Fruit fly (Drosophila melanogaster) whole organism, embryonic: ENCODE results near the gene Prat2.

ENCODE experiments used
- Aef1 ChIP-seq: fragments of 200-800 bp; sonication (Bioruptor generic); IDR thresholded peaks from 3 replicates; pipeline ENCODE4 v1.3.6; 2022; ENCODE audit warnings: missing biosample characterization, missing genetic modification characterization
- Asciz ChIP-seq: fragments of 200-800 bp; sonication (Bioruptor generic); optimal IDR thresholded peaks from 2 replicates; lab custom pipeline; 2017; ENCODE audit warnings: missing biosample characterization, mild to moderate bottlenecking, missing genetic modification characterization, missing genetic modification reagents
- Atf6 ChIP-seq: fragments of 200-800 bp; sonication (Bioruptor generic); IDR thresholded peaks from 2 replicates; pipeline ENCODE4 v1.3.6; 2022; ENCODE audit warnings: missing biosample characterization, missing genetic modification characterization
- Bteb2 ChIP-seq: fragments of 200-800 bp; sonication (Bioruptor generic); optimal IDR thresholded peaks from 2 replicates; lab custom pipeline; 2016; ENCODE audit warnings: missing biosample characterization, missing genetic modification characterization
- CG1024 ChIP-seq: fragments of 200-800 bp; sonication (Bioruptor generic); IDR thresholded peaks from 2 replicates; pipeline ENCODE4 v1.3.6; 2022; ENCODE audit warnings: missing biosample characterization, missing genetic modification characterization
- CG11093 ChIP-seq: fragments of 200-800 bp; sonication (Bioruptor generic); IDR thresholded peaks from 3 replicates; pipeline ENCODE4 v1.3.6; 2022; ENCODE audit warnings: missing biosample characterization, missing genetic modification characterization
- CG12155 ChIP-seq: fragments of 200-800 bp; sonication (Bioruptor generic); optimal IDR thresholded peaks from 3 replicates; lab custom pipeline; 2016; ENCODE audit warnings: missing biosample characterization, missing genetic modification characterization
- CG13123 ChIP-seq: fragments of 200-800 bp; sonication (Bioruptor generic); optimal IDR thresholded peaks from 2 replicates; lab custom pipeline; 2016; ENCODE audit warnings: missing biosample characterization, missing genetic modification characterization
- CG13894 ChIP-seq: fragments of 200-800 bp; sonication (Bioruptor generic); optimal IDR thresholded peaks from 3 replicates; lab custom pipeline; 2018; ENCODE audit warnings: missing biosample characterization, mild to moderate bottlenecking, missing genetic modification characterization, moderate library complexity
- CG15011 ChIP-seq: fragments of 200-800 bp; sonication (Bioruptor generic); optimal IDR thresholded peaks from 3 replicates; lab custom pipeline; 2018; ENCODE audit warnings: missing biosample characterization, mild to moderate bottlenecking, missing genetic modification characterization
- CG15269 ChIP-seq: fragments of 200-800 bp; sonication (Bioruptor generic); optimal IDR thresholded peaks from 2 replicates; lab custom pipeline; 2018; ENCODE audit warnings: missing biosample characterization, mild to moderate bottlenecking, missing genetic modification characterization, moderate library complexity
- CG15514 ChIP-seq: fragments of 200-800 bp; sonication (Bioruptor generic); optimal IDR thresholded peaks from 3 replicates; lab custom pipeline; 2017; ENCODE audit warnings: missing biosample characterization, missing genetic modification characterization, mild to moderate bottlenecking, moderate library complexity, missing genetic modification reagents
- CG15696 ChIP-seq: fragments of 200-800 bp; sonication (Bioruptor generic); optimal IDR thresholded peaks from 2 replicates; lab custom pipeline; 2019; ENCODE audit warnings: missing biosample characterization, mild to moderate bottlenecking, missing genetic modification characterization, moderate library complexity
- CG17568 ChIP-seq: fragments of 200-800 bp; sonication (Bioruptor generic); optimal IDR thresholded peaks from 2 replicates; lab custom pipeline; 2018; ENCODE audit warnings: missing biosample characterization, mild to moderate bottlenecking, missing genetic modification characterization, moderate library complexity
- CG3838 ChIP-seq: fragments of 200-800 bp; sonication (Bioruptor generic); optimal IDR thresholded peaks from 3 replicates; lab custom pipeline; 2016; ENCODE audit warnings: missing biosample characterization, missing genetic modification characterization
- CG4820 ChIP-seq: fragments of 200-800 bp; sonication (Bioruptor generic); optimal IDR thresholded peaks from 3 replicates; lab custom pipeline; 2016; ENCODE audit warnings: missing biosample characterization, missing genetic modification characterization
- CG5245 ChIP-seq: fragments of 200-800 bp; sonication (Bioruptor generic); optimal IDR thresholded peaks from 3 replicates; lab custom pipeline; 2016; ENCODE audit warnings: missing biosample characterization, missing genetic modification characterization
- CG6813 ChIP-seq: fragments of 200-800 bp; sonication (Bioruptor generic); optimal IDR thresholded peaks from 2 replicates; lab custom pipeline; 2017; ENCODE audit warnings: missing biosample characterization, missing genetic modification characterization, mild to moderate bottlenecking, moderate library complexity, missing genetic modification reagents
- CG7556 ChIP-seq: fragments of 200-800 bp; sonication (Bioruptor generic); optimal IDR thresholded peaks from 2 replicates; lab custom pipeline; 2017; ENCODE audit warnings: missing biosample characterization, mild to moderate bottlenecking, missing genetic modification characterization
- CG7839 ChIP-seq: fragments of 200-800 bp; sonication (Bioruptor generic); optimal IDR thresholded peaks from 3 replicates; lab custom pipeline; 2018; ENCODE audit warnings: missing biosample characterization, mild to moderate bottlenecking, missing genetic modification characterization, moderate library complexity
- CG8478 ChIP-seq: fragments of >200 bp; optimal IDR thresholded peaks from 2 replicates; lab custom pipeline; 2018
- CTCF ChIP-seq: fragments of 200-800 bp; sonication (Bioruptor generic); optimal IDR thresholded peaks from 2 replicates; lab custom pipeline; 2017; ENCODE audit warnings: missing biosample characterization, mild to moderate bottlenecking, missing genetic modification characterization, moderate library complexity
- CrebB ChIP-seq: fragments of 200-800 bp; sonication (Bioruptor generic); optimal IDR thresholded peaks from 3 replicates; lab custom pipeline; 2018; ENCODE audit warnings: missing biosample characterization, mild to moderate bottlenecking, missing genetic modification characterization
- D ChIP-seq, 2 experiments: fragments of 200-800 bp in 1 of 2; fragments of >200 bp in 1 of 2; sonication (Bioruptor generic) in 1 of 2; optimal IDR thresholded peaks; 2 replicates in 1 of 2; 3 replicates in 1 of 2; lab custom pipeline; 2017; ENCODE audit warnings: mild to moderate bottlenecking in 1 of 2, missing biosample characterization in 1 of 2, missing genetic modification characterization in 1 of 2, missing genetic modification reagents in 1 of 2
- D19A ChIP-seq: fragments of 200-800 bp; optimal IDR thresholded peaks from 3 replicates; lab custom pipeline; 2019; ENCODE audit warnings: missing biosample characterization, mild to moderate bottlenecking, missing genetic modification characterization, moderate library complexity
- Deaf1 ChIP-seq: fragments of 200-800 bp; optimal IDR thresholded peaks from 3 replicates; lab custom pipeline; 2019; ENCODE audit warnings: missing biosample characterization, mild to moderate bottlenecking, missing genetic modification characterization, moderate library complexity
- ERR ChIP-seq: fragments of 200-800 bp; sonication (Bioruptor generic); optimal IDR thresholded peaks from 2 replicates; lab custom pipeline; 2016; ENCODE audit warnings: missing biosample characterization, missing genetic modification characterization
- Eip74EF ChIP-seq, 2 experiments: fragments of 200-800 bp in 1 of 2; fragments of >200 bp in 1 of 2; sonication (Bioruptor generic) in 1 of 2; optimal IDR thresholded peaks; 2 replicates each; lab custom pipeline; 2017 to 2019; ENCODE audit warnings: missing biosample characterization in 2 of 2, missing genetic modification characterization in 2 of 2, mild to moderate bottlenecking in 1 of 2, moderate library complexity in 1 of 2
- Ets97D ChIP-seq: fragments of 200-800 bp; sonication (Bioruptor generic); optimal IDR thresholded peaks from 3 replicates; lab custom pipeline; 2016; ENCODE audit warnings: missing biosample characterization, missing genetic modification characterization
- HLHmδ ChIP-seq: fragments of 200-800 bp; sonication (Bioruptor generic); optimal IDR thresholded peaks from 2 replicates; lab custom pipeline; 2018; ENCODE audit warnings: missing biosample characterization, mild to moderate bottlenecking, missing genetic modification characterization, moderate library complexity
- Hey ChIP-seq: fragments of 200-800 bp; sonication (Bioruptor generic); optimal IDR thresholded peaks from 3 replicates; lab custom pipeline; 2018; ENCODE audit warnings: missing biosample characterization, mild to moderate bottlenecking, missing genetic modification characterization
- Kr ChIP-seq: fragments of 200-800 bp; sonication (Bioruptor generic); optimal IDR thresholded peaks from 2 replicates; lab custom pipeline; 2017; ENCODE audit warnings: missing biosample characterization, mild to moderate bottlenecking, missing genetic modification characterization
- Side ChIP-seq: fragments of 200-800 bp; sonication (Bioruptor generic); optimal IDR thresholded peaks from 2 replicates; lab custom pipeline; 2016; ENCODE audit warnings: missing biosample characterization, missing genetic modification characterization
- Vsx1 ChIP-seq: fragments of 200-800 bp; sonication (Bioruptor generic); optimal IDR thresholded peaks from 2 replicates; lab custom pipeline; 2017; ENCODE audit warnings: missing biosample characterization, mild to moderate bottlenecking, missing genetic modification characterization, missing genetic modification reagents
- al ChIP-seq: fragments of 200-800 bp; sonication (Bioruptor generic); IDR thresholded peaks from 2 replicates; pipeline ENCODE4 v1.3.6; 2022; ENCODE audit warnings: missing biosample characterization, missing genetic modification characterization
- chinmo ChIP-seq: fragments of 200-800 bp; sonication (Bioruptor generic); IDR thresholded peaks from 4 replicates; pipeline ENCODE4 v1.3.6; 2022; ENCODE audit warnings: missing biosample characterization, missing genetic modification characterization; ENCODE audit not compliant: partially characterized antibody
- croc ChIP-seq: fragments of 200-800 bp; sonication (Bioruptor generic); conservative IDR thresholded peaks from 3 replicates; pipeline ENCODE4 v1.3.6; 2022; ENCODE audit warnings: missing biosample characterization, missing genetic modification characterization
- ems ChIP-seq: fragments of 200-800 bp; sonication (Bioruptor generic); optimal IDR thresholded peaks from 3 replicates; lab custom pipeline; 2016; ENCODE audit warnings: missing biosample characterization, missing genetic modification characterization
- fru ChIP-seq: fragments of >200 bp; optimal IDR thresholded peaks from 2 replicates; lab custom pipeline; 2017
- h ChIP-seq: fragments of >200 bp; optimal IDR thresholded peaks from 2 replicates; lab custom pipeline; 2017
- hth ChIP-seq: fragments of >200 bp; optimal IDR thresholded peaks from 2 replicates; lab custom pipeline; 2017; ENCODE audit warnings: inconsistent platforms
- klu ChIP-seq: fragments of 200-800 bp; sonication (Bioruptor generic); IDR thresholded peaks from 2 replicates; pipeline ENCODE4 v1.3.6; 2022; ENCODE audit warnings: missing biosample characterization, missing genetic modification characterization
- nerfin-1 ChIP-seq: fragments of 200-800 bp; sonication (Bioruptor generic); optimal IDR thresholded peaks from 3 replicates; lab custom pipeline; 2019; ENCODE audit warnings: missing biosample characterization, mild to moderate bottlenecking, missing genetic modification characterization, moderate library complexity
- p53 ChIP-seq: fragments of 200-800 bp; sonication (Bioruptor generic); optimal IDR thresholded peaks from 2 replicates; lab custom pipeline; 2016; ENCODE audit warnings: missing biosample characterization, missing genetic modification characterization
- pan ChIP-seq, 4 experiments: fragments of >200 bp in 3 of 4; fragments of 200-800 bp in 1 of 4; sonication (Bioruptor generic) in 1 of 4; optimal IDR thresholded peaks in 3 of 4; IDR thresholded peaks in 1 of 4; 2 replicates each; pipeline versions ENCODE4 v1.3.6 to Lab custom; 2017 to 2022; ENCODE audit warnings: missing biosample characterization in 2 of 4, missing genetic modification characterization in 2 of 4, mixed read lengths in 1 of 4
- prd ChIP-seq, 3 experiments: fragments of >200 bp in 2 of 3; fragments of 200-800 bp in 1 of 3; sonication (Bioruptor generic) in 1 of 3; optimal IDR thresholded peaks in 2 of 3; IDR thresholded peaks in 1 of 3; 2 replicates in 2 of 3; 3 replicates in 1 of 3; pipeline versions ENCODE4 v1.3.6 to Lab custom; 2017 to 2022; ENCODE audit warnings: missing biosample characterization in 1 of 3, missing genetic modification characterization in 1 of 3
- psq ChIP-seq: fragments of 200-800 bp; sonication (Bioruptor generic); optimal IDR thresholded peaks from 2 replicates; lab custom pipeline; 2017; ENCODE audit warnings: missing biosample characterization, missing genetic modification characterization
- repo ChIP-seq: fragments of 200-800 bp; sonication (Bioruptor generic); optimal IDR thresholded peaks from 2 replicates; lab custom pipeline; 2016; ENCODE audit warnings: missing biosample characterization, missing genetic modification characterization
- schlank ChIP-seq: fragments of 200-800 bp; sonication (Bioruptor generic); optimal IDR thresholded peaks from 2 replicates; lab custom pipeline; 2018; ENCODE audit warnings: missing biosample characterization, mild to moderate bottlenecking, missing genetic modification characterization
- sug ChIP-seq: fragments of 200-800 bp; optimal IDR thresholded peaks from 2 replicates; lab custom pipeline; 2019; ENCODE audit warnings: missing biosample characterization, mild to moderate bottlenecking, missing genetic modification characterization, moderate library complexity
- trem ChIP-seq: fragments of 200-800 bp; optimal IDR thresholded peaks from 3 replicates; lab custom pipeline; 2019; ENCODE audit warnings: missing biosample characterization, mild to moderate bottlenecking, missing genetic modification characterization, moderate library complexity
- zen ChIP-seq: fragments of 200-800 bp; sonication (Bioruptor generic); optimal IDR thresholded peaks from 3 replicates; lab custom pipeline; 2018; ENCODE audit warnings: missing biosample characterization, mild to moderate bottlenecking, missing genetic modification characterization, moderate library complexity

Prat2 gene

DNA sequence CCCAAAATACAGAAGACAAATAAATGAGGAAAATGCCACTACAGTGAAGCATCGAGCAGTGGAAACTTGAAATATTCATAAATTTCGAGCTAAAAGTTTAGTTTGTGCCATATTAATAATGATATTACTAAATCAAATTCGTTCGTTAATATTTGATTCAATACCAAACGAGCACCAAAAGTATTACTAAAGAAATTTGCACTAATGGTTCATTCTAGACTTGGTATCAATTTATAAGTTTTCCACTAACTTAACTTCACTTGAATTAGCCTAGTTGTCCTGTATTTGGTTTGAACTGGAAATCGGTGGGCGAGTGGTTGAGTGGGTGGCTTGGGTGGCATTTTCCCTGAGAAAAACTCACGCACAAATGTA, 29.3 kb upstream of the Prat2 start (continued):
- peak; percentile 25 for TF ChIP-seq CG7556 (GFP tag; lab: Kevin White, UChicago)
- no peak for TF ChIP-seq Ets97D
- TF ChIP-seq ems (GFP tag; lab: Kevin White, UChicago) = no peak
- TF ChIP-seq Aef1 (GFP tag; lab: Robert Waterston, UW) = no peak
- no peak for TF ChIP-seq Vsx1 (GFP tag; lab: Kevin White, UChicago)
- no peak for TF ChIP-seq pan (optimal IDR thresholded peaks at IDR 0.05; lab: Kevin White, UChicago)
- no peak for TF ChIP-seq pan (GFP tag; optimal IDR thresholded peaks at IDR 0.05 in 1 of 2, IDR thresholded peaks at IDR 0.05 in 1 of 2)
- peak; percentile 6 for TF ChIP-seq CG7839 (tag; lab: Kevin White, UChicago)
- TF ChIP-seq CG15514 (GFP tag; lab: Kevin White, UChicago) = no peak
- TF ChIP-seq CG8478 (lab: Kevin White, UChicago) = no peak
- TF ChIP-seq repo (GFP tag; lab: Kevin White, UChicago) = no peak
- no peak for TF ChIP-seq CG6813 (GFP tag; lab: Kevin White, UChicago)
- TF ChIP-seq CG15269 (tag; lab: Kevin White, UChicago) = peak; percentile 34
- TF ChIP-seq Kr (GFP tag; lab: Kevin White, UChicago) = no peak
- peak; percentile 22; the same call in 1 of the 2 replicates for TF ChIP-seq Atf6 (GFP tag; lab: Robert Waterston, UW)
- no peak for TF ChIP-seq Deaf1 (tag; lab: Kevin White, UChicago)
- TF ChIP-seq sug = no peak
- TF ChIP-seq ERR (GFP tag; lab: Kevin White, UChicago) = no peak
- no peak for TF ChIP-seq CG15011 (GFP tag; lab: Kevin White, UChicago)
- TF ChIP-seq HLHmδ = no peak
- no peak for TF ChIP-seq CG5245
- no peak for TF ChIP-seq chinmo (GFP tag; lab: Robert Waterston, UW)
- TF ChIP-seq CG13123 (GFP tag; lab: Kevin White, UChicago) = no peak
- no peak for TF ChIP-seq CG3838 (GFP tag; lab: Kevin White, UChicago)
- no peak for TF ChIP-seq Bteb2 (GFP tag; lab: Kevin White, UChicago)
- TF ChIP-seq trem (tag; lab: Kevin White, UChicago) = no peak
- TF ChIP-seq CG17568 (GFP tag; lab: Kevin White, UChicago) = no peak
- TF ChIP-seq CrebB = no peak
- TF ChIP-seq CG11093 (GFP tag; lab: Robert Waterston, UW) = no peak
- TF ChIP-seq klu (GFP tag; lab: Robert Waterston, UW) = no peak
- TF ChIP-seq D19A = no peak
- TF ChIP-seq CG13894 = no peak
- no peak for TF ChIP-seq hth (lab: Kevin White, UChicago)
- no peak for TF ChIP-seq h (lab: Kevin White, UChicago)
- no peak for TF ChIP-seq Side (GFP tag; lab: Kevin White, UChicago)
- TF ChIP-seq Asciz (GFP tag; lab: Kevin White, UChicago) = no peak
- no peak for TF ChIP-seq zen
- TF ChIP-seq p53 (GFP tag; lab: Kevin White, UChicago) = no peak
- TF ChIP-seq CG1024 = no peak
- no peak for TF ChIP-seq psq (GFP tag; lab: Kevin White, UChicago)
- TF ChIP-seq fru (lab: Kevin White, UChicago) = no peak
- no peak for TF ChIP-seq prd (optimal IDR thresholded peaks at IDR 0.05; lab: Kevin White, UChicago)
- no peak for TF ChIP-seq prd (GFP tag; IDR thresholded peaks at IDR 0.05; lab: Robert Waterston, UW)
- no peak for TF ChIP-seq CG4820
- TF ChIP-seq CG15696 (tag; lab: Kevin White, UChicago) = no peak
- no peak for TF ChIP-seq al (GFP tag; lab: Robert Waterston, UW)
- no peak for TF ChIP-seq CTCF
- TF ChIP-seq CG12155 = no peak
- TF ChIP-seq D (optimal IDR thresholded peaks at IDR 0.05; lab: Kevin White, UChicago) = no peak
- no peak for TF ChIP-seq D (GFP tag; optimal IDR thresholded peaks at IDR 0.05; lab: Kevin White, UChicago)
- TF ChIP-seq Hey (tag; lab: Kevin White, UChicago) = no peak
- TF ChIP-seq nerfin-1 (tag; lab: Kevin White, UChicago) = no peak
- TF ChIP-seq schlank = no peak
- no peak for TF ChIP-seq croc (GFP tag; lab: Robert Waterston, UW)
- no peak for TF ChIP-seq Eip74EF (GFP tag; optimal IDR thresholded peaks at IDR 0.05; lab: Kevin White, UChicago)
